Fruit fly (Drosophila melanogaster) whole organism, embryonic: ENCODE measurements around the gene Cog1.
A peak's percentile ranks its signal among the peaks of the same experiment; 100 is the strongest.

Experiments used
- Aef1 ChIP-seq: fragments of 200-800 bp; sonication (Bioruptor generic); IDR thresholded peaks from 3 replicates; pipeline ENCODE4 v1.3.6; 2022; ENCODE audit warnings: missing biosample characterization, missing genetic modification characterization
- CG10366 ChIP-seq: fragments of 200-800 bp; sonication (Bioruptor generic); IDR thresholded peaks from 2 replicates; pipeline ENCODE4 v1.3.6; 2022; ENCODE audit warnings: missing biosample characterization, missing genetic modification characterization
- CG10959 ChIP-seq: fragments of 200-800 bp; sonication (Bioruptor generic); IDR thresholded peaks from 2 replicates; pipeline ENCODE4 v1.3.6; 2022; ENCODE audit warnings: missing biosample characterization, missing genetic modification characterization
- CG11560 ChIP-seq: fragments of 200-800 bp; sonication (Bioruptor generic); IDR thresholded peaks from 3 replicates; pipeline ENCODE4 v1.3.6; 2022; ENCODE audit warnings: missing biosample characterization, missing genetic modification characterization
- CG12391 ChIP-seq: fragments of 200-800 bp; sonication (Bioruptor generic); optimal IDR thresholded peaks from 3 replicates; lab custom pipeline; 2018; ENCODE audit warnings: missing biosample characterization, mild to moderate bottlenecking, missing genetic modification characterization, moderate library complexity
- CG13123 ChIP-seq: fragments of 200-800 bp; sonication (Bioruptor generic); optimal IDR thresholded peaks from 2 replicates; lab custom pipeline; 2016; ENCODE audit warnings: missing biosample characterization, missing genetic modification characterization
- CG13894 ChIP-seq: fragments of 200-800 bp; sonication (Bioruptor generic); optimal IDR thresholded peaks from 3 replicates; lab custom pipeline; 2018; ENCODE audit warnings: missing biosample characterization, mild to moderate bottlenecking, missing genetic modification characterization, moderate library complexity
- CG14014 ChIP-seq: fragments of 200-800 bp; sonication (Bioruptor generic); IDR thresholded peaks from 2 replicates; pipeline ENCODE4 v1.3.6; 2022; ENCODE audit warnings: missing biosample characterization, missing genetic modification characterization
- CG17568 ChIP-seq: fragments of 200-800 bp; sonication (Bioruptor generic); optimal IDR thresholded peaks from 2 replicates; lab custom pipeline; 2018; ENCODE audit warnings: missing biosample characterization, mild to moderate bottlenecking, missing genetic modification characterization, moderate library complexity
- CG17802 ChIP-seq: fragments of 200-800 bp; sonication (Bioruptor generic); optimal IDR thresholded peaks from 2 replicates; lab custom pipeline; 2018; ENCODE audit warnings: missing biosample characterization, mild to moderate bottlenecking, missing genetic modification characterization, moderate library complexity
- CG18476 ChIP-seq: fragments of 200-800 bp; sonication (Bioruptor generic); optimal IDR thresholded peaks from 2 replicates; lab custom pipeline; 2016; ENCODE audit warnings: missing biosample characterization, mild to moderate bottlenecking, missing genetic modification characterization
- CG2202 ChIP-seq: fragments of 200-800 bp; sonication (Bioruptor generic); optimal IDR thresholded peaks from 2 replicates; lab custom pipeline; 2018; ENCODE audit warnings: missing biosample characterization, mild to moderate bottlenecking, missing genetic modification characterization
- CG2712 ChIP-seq: fragments of 200-800 bp; optimal IDR thresholded peaks from 3 replicates; lab custom pipeline; 2019; ENCODE audit warnings: missing biosample characterization, mild to moderate bottlenecking, missing genetic modification characterization, moderate library complexity
- CG34422 ChIP-seq: fragments of 200-800 bp; sonication (Bioruptor generic); IDR thresholded peaks from 3 replicates; pipeline ENCODE4 v1.3.6; 2022; ENCODE audit warnings: missing biosample characterization, missing genetic modification characterization
- CG6254 ChIP-seq: fragments of 200-800 bp; sonication (Bioruptor generic); optimal IDR thresholded peaks from 3 replicates; lab custom pipeline; 2017; ENCODE audit warnings: mild to moderate bottlenecking, missing biosample characterization, missing genetic modification reagents, missing genetic modification characterization
- CG7372 ChIP-seq: fragments of 200-800 bp; sonication (Bioruptor generic); IDR thresholded peaks from 2 replicates; pipeline ENCODE4 v1.3.6; 2022; ENCODE audit warnings: missing biosample characterization, missing genetic modification characterization
- CG7786 ChIP-seq: fragments of 200-800 bp; sonication (Bioruptor generic); optimal IDR thresholded peaks from 2 replicates; lab custom pipeline; 2016; ENCODE audit warnings: missing biosample characterization, missing genetic modification characterization
- CG7963 ChIP-seq: fragments of 200-800 bp; sonication (Bioruptor generic); IDR thresholded peaks from 3 replicates; pipeline ENCODE4 v1.3.6; 2022; ENCODE audit warnings: missing biosample characterization, missing genetic modification characterization; ENCODE audit not compliant: partially characterized antibody
- CG8089 ChIP-seq: fragments of 200-800 bp; sonication (Bioruptor generic); optimal IDR thresholded peaks from 3 replicates; lab custom pipeline; 2016; ENCODE audit warnings: missing biosample characterization, missing genetic modification characterization
- CG8388 ChIP-seq: fragments of 200-800 bp; sonication (Bioruptor generic); optimal IDR thresholded peaks from 2 replicates; lab custom pipeline; 2019; ENCODE audit warnings: missing biosample characterization, mild to moderate bottlenecking, missing genetic modification characterization, moderate library complexity
- Dll ChIP-seq: fragments of 200-800 bp; sonication (Bioruptor generic); IDR thresholded peaks from 4 replicates; pipeline ENCODE4 v1.3.6; 2022; ENCODE audit warnings: missing biosample characterization, missing genetic modification characterization; ENCODE audit not compliant: partially characterized antibody
- Dref ChIP-seq: fragments of 200-800 bp; sonication (Bioruptor generic); IDR thresholded peaks from 2 replicates; pipeline ENCODE4 v1.3.6; 2022; ENCODE audit warnings: missing biosample characterization, missing genetic modification characterization
- Elba2 ChIP-seq: fragments of 200-800 bp; sonication (Bioruptor generic); optimal IDR thresholded peaks from 3 replicates; lab custom pipeline; 2016; ENCODE audit warnings: missing biosample characterization, missing genetic modification characterization
- H15 ChIP-seq: fragments of 200-800 bp; sonication (Bioruptor generic); IDR thresholded peaks from 3 replicates; pipeline ENCODE4 v1.3.6; 2022; ENCODE audit warnings: missing biosample characterization, missing genetic modification characterization
- HmgZ ChIP-seq: fragments of 200-800 bp; sonication (Bioruptor generic); optimal IDR thresholded peaks from 2 replicates; lab custom pipeline; 2018; ENCODE audit warnings: missing biosample characterization, mild to moderate bottlenecking, missing genetic modification characterization
- NC2α ChIP-seq: fragments of 200-800 bp; sonication (Bioruptor generic); optimal IDR thresholded peaks from 2 replicates; lab custom pipeline; 2016; ENCODE audit warnings: missing biosample characterization, missing genetic modification characterization
- Ptx1 ChIP-seq: fragments of 200-800 bp; sonication (Bioruptor generic); IDR thresholded peaks from 2 replicates; pipeline ENCODE4 v1.3.6; 2022; ENCODE audit warnings: missing biosample characterization, missing genetic modification characterization
- Rfx ChIP-seq: fragments of 200-800 bp; sonication (Bioruptor generic); IDR thresholded peaks from 2 replicates; pipeline ENCODE4 v1.3.6; 2022; ENCODE audit warnings: missing biosample characterization, missing genetic modification characterization
- Tbp ChIP-seq: fragments of >200 bp; optimal IDR thresholded peaks from 2 replicates; lab custom pipeline; 2018; ENCODE audit warnings: missing biosample characterization, missing genetic modification characterization
- Usf ChIP-seq: fragments of 200-800 bp; sonication (Bioruptor generic); optimal IDR thresholded peaks from 2 replicates; lab custom pipeline; 2017; ENCODE audit warnings: missing genotype, missing biosample characterization, missing genetic modification characterization
- amos ChIP-seq: fragments of 200-800 bp; sonication (Bioruptor generic); IDR thresholded peaks from 2 replicates; pipeline ENCODE4 v1.3.6; 2022; ENCODE audit warnings: missing biosample characterization, missing genetic modification characterization; ENCODE audit not compliant: partially characterized antibody
- ara ChIP-seq: fragments of 200-800 bp; sonication (Bioruptor generic); IDR thresholded peaks from 2 replicates; pipeline ENCODE4 v1.3.6; 2022; ENCODE audit warnings: missing biosample characterization, missing genetic modification characterization
- ato ChIP-seq: fragments of 200-800 bp; sonication (Bioruptor generic); IDR thresholded peaks from 2 replicates; pipeline ENCODE4 v1.3.6; 2022; ENCODE audit warnings: missing biosample characterization, missing genetic modification characterization; ENCODE audit not compliant: partially characterized antibody
- bowl ChIP-seq: fragments of 200-800 bp; sonication (Bioruptor generic); IDR thresholded peaks from 2 replicates; pipeline ENCODE4 v1.3.6; 2022; ENCODE audit warnings: missing biosample characterization, missing genetic modification characterization
- cad ChIP-seq: fragments of >200 bp; optimal IDR thresholded peaks from 2 replicates; lab custom pipeline; 2017; ENCODE audit warnings: missing biosample characterization, missing genetic modification characterization
- fru ChIP-seq: fragments of >200 bp; optimal IDR thresholded peaks from 2 replicates; lab custom pipeline; 2017
- gem ChIP-seq: fragments of 200-800 bp; sonication (Bioruptor generic); optimal IDR thresholded peaks from 2 replicates; lab custom pipeline; 2019; ENCODE audit warnings: missing biosample characterization, mild to moderate bottlenecking, missing genetic modification characterization, moderate library complexity
- h ChIP-seq: fragments of >200 bp; optimal IDR thresholded peaks from 2 replicates; lab custom pipeline; 2017
- ind ChIP-seq: fragments of 200-800 bp; sonication (Bioruptor generic); optimal IDR thresholded peaks from 3 replicates; lab custom pipeline; 2016; ENCODE audit warnings: missing biosample characterization, missing genetic modification characterization
- ken ChIP-seq: fragments of 200-800 bp; sonication (Bioruptor generic); IDR thresholded peaks from 3 replicates; pipeline ENCODE4 v1.3.6; 2022; ENCODE audit warnings: missing biosample characterization, missing genetic modification characterization
- lmd ChIP-seq: fragments of 200-800 bp; sonication (Bioruptor generic); IDR thresholded peaks from 2 replicates; pipeline ENCODE4 v1.3.6; 2022; ENCODE audit warnings: missing biosample characterization, missing genetic modification characterization
- lola ChIP-seq, 3 experiments: fragments of >200 bp in 2 of 3; fragments of 200-800 bp in 1 of 3; sonication (Bioruptor generic) in 1 of 3; optimal IDR thresholded peaks; 2 replicates each; lab custom pipeline; 2017 to 2019; ENCODE audit warnings: missing biosample characterization in 3 of 3, missing genetic modification characterization in 3 of 3, mild to moderate bottlenecking in 1 of 3, moderate library complexity in 1 of 3
- nom ChIP-seq: fragments of 200-800 bp; sonication (Bioruptor generic); optimal IDR thresholded peaks from 2 replicates; lab custom pipeline; 2017; ENCODE audit warnings: missing biosample characterization, missing genetic modification characterization, mild to moderate bottlenecking, moderate library complexity, missing genetic modification reagents
- repo ChIP-seq: fragments of 200-800 bp; sonication (Bioruptor generic); optimal IDR thresholded peaks from 2 replicates; lab custom pipeline; 2016; ENCODE audit warnings: missing biosample characterization, missing genetic modification characterization
- sisA ChIP-seq: fragments of 200-800 bp; sonication (Bioruptor generic); IDR thresholded peaks from 2 replicates; pipeline ENCODE4 v1.3.6; 2022; ENCODE audit warnings: missing biosample characterization, missing genetic modification characterization
- slbo ChIP-seq: fragments of 200-800 bp; sonication (Bioruptor generic); IDR thresholded peaks from 2 replicates; pipeline ENCODE4 v1.3.6; 2022; ENCODE audit warnings: missing biosample characterization, missing genetic modification characterization
- so ChIP-seq: fragments of 200-800 bp; sonication (Bioruptor generic); IDR thresholded peaks from 3 replicates; pipeline ENCODE4 v1.3.6; 2022; ENCODE audit warnings: missing biosample characterization, missing genetic modification characterization
- sqz ChIP-seq: fragments of 200-800 bp; sonication (Bioruptor generic); optimal IDR thresholded peaks from 3 replicates; lab custom pipeline; 2018; ENCODE audit warnings: missing biosample characterization, mild to moderate bottlenecking, missing genetic modification characterization
- stc ChIP-seq: fragments of 200-800 bp; sonication (Bioruptor generic); IDR thresholded peaks from 2 replicates; pipeline ENCODE4 v1.3.6; 2022; ENCODE audit warnings: missing biosample characterization, missing genetic modification characterization
- usp ChIP-seq: fragments of >200 bp; optimal IDR thresholded peaks from 2 replicates; lab custom pipeline; 2017; ENCODE audit warnings: missing biosample characterization, missing genetic modification characterization
- z ChIP-seq: fragments of 200-800 bp; sonication (Bioruptor generic); IDR thresholded peaks from 3 replicates; pipeline ENCODE4 v1.3.6; 2022; ENCODE audit warnings: missing biosample characterization, missing genetic modification characterization
- zen ChIP-seq: fragments of 200-800 bp; sonication (Bioruptor generic); optimal IDR thresholded peaks from 3 replicates; lab custom pipeline; 2018; ENCODE audit warnings: missing biosample characterization, mild to moderate bottlenecking, missing genetic modification characterization, moderate library complexity
- zfh1 ChIP-seq: fragments of 200-800 bp; sonication (Bioruptor generic); IDR thresholded peaks from 3 replicates; pipeline ENCODE4 v1.3.6; 2022; ENCODE audit warnings: missing biosample characterization, missing genetic modification characterization

Gene Cog1

DNA sequence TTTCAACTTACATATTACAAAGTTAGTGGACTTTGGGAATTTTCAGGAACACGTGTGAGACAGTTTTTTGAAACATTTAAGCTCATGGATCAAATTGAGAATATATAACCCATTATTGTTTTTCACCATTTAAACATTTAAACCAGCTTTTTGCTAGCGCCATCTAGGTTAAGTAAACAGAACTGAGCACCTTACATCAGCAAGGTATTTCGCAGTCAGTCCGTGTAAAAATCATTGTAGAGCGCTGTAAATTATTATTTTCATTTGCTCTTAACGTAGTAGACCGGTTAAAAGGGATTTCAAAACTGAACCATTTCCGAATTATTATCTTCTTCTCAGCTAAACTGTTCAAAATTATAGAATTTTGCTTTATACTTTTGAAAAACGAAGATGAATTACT, 2.6 kb upstream of the Cog1 start, which contains the start of gene Rsbp15 (continued):
- TF ChIP-seq lmd (no peak), lola (GFP tag; optimal IDR thresholded peaks at IDR 0.05; lab: Kevin White, UChicago) (no peak), cad (GFP tag; lab: Kevin White, UChicago) (no peak), CG7372 (no peak), CG10366 (no peak), CG8089 (GFP tag; lab: Kevin White, UChicago) (no peak), z (GFP tag; lab: Robert Waterston, UW) (no peak), NC2α (no peak), Tbp (GFP tag; lab: Kevin White, UChicago) (no peak), sisA (GFP tag; lab: Robert Waterston, UW) (0 out of 2 replicates have a peak, but pooled peaks have one; percentile 18), ara (GFP tag; lab: Robert Waterston, UW) (no peak), nom (GFP tag; lab: Kevin White, UChicago) (no peak), ind (GFP tag; lab: Kevin White, UChicago) (no peak), Elba2 (GFP tag; lab: Kevin White, UChicago) (no peak), HmgZ (tag; lab: Kevin White, UChicago) (peak; percentile 61), usp (GFP tag; lab: Kevin White, UChicago) (no peak), CG18476 (GFP tag; lab: Kevin White, UChicago) (no peak), CG10959 (no peak), CG13123 (GFP tag; lab: Kevin White, UChicago) (no peak), sqz (GFP tag; lab: Kevin White, UChicago) (no peak), h (lab: Kevin White, UChicago) (no peak), CG17802 (no peak), Rfx (peak; percentile 39; the same call in 1 of the 2 replicates), Aef1 (no peak), CG14014 (GFP tag; lab: Robert Waterston, UW) (no peak), fru (lab: Kevin White, UChicago) (no peak), CG12391 (tag; lab: Kevin White, UChicago) (no peak), ken (GFP tag; lab: Robert Waterston, UW) (0 out of 3 replicates have a peak, but pooled peaks have one; percentile 16), Dref (GFP tag; lab: Robert Waterston, UW) (no peak), zen (tag; lab: Kevin White, UChicago) (no peak), so (GFP tag; lab: Robert Waterston, UW) (no peak), bowl (GFP tag; lab: Robert Waterston, UW) (no peak), ato (no peak), slbo (peak; percentile 62), CG11560 (tag; lab: Robert Waterston, UW) (no peak), gem (tag; lab: Kevin White, UChicago) (no peak), repo (GFP tag; lab: Kevin White, UChicago) (no peak), CG34422 (no peak), H15 (GFP tag; lab: Robert Waterston, UW) (no peak), CG6254 (no peak), CG2202 (tag; lab: Kevin White, UChicago) (no peak), amos (GFP tag; lab: Robert Waterston, UW) (peak; percentile 69), zfh1 (GFP tag; lab: Robert Waterston, UW) (no peak), Ptx1 (GFP tag; lab: Robert Waterston, UW) (peak; percentile 35; the same call in 1 of the 2 replicates), CG8388 (GFP tag; lab: Kevin White, UChicago) (no peak), Usf (GFP tag; lab: Kevin White, UChicago) (no peak), CG2712 (tag; lab: Kevin White, UChicago) (no peak), CG17568 (GFP tag; lab: Kevin White, UChicago) (no peak), CG13894 (tag; lab: Kevin White, UChicago) (no peak), CG7786 (GFP tag; lab: Kevin White, UChicago) (no peak), Dll (GFP tag; lab: Robert Waterston, UW) (no peak), CG7963 (GFP tag; lab: Robert Waterston, UW) (no peak), stc (GFP tag; lab: Robert Waterston, UW) (no peak)
